Worm (Caenorhabditis elegans) whole organism, L2 larva: ENCODE data around the gene F26D2.13.

ENCODE experiments used
- C34F6.9 ChIP-seq: fragments of 150-350 bp; optimal IDR thresholded peaks from 2 replicates; lab custom pipeline; 2014; ENCODE audit warnings: missing biosample characterization, missing genetic modification characterization
- F13H6.1 ChIP-seq: sonication (generic microtip); optimal IDR thresholded peaks from 2 replicates; lab custom pipeline; 2016; ENCODE audit warnings: missing genetic modification characterization, missing compliant biosample characterization
- Y55F3AM.14 ChIP-seq: fragments of 200-800 bp; sonication (Bioruptor generic); optimal IDR thresholded peaks from 2 replicates; lab custom pipeline; 2018; ENCODE audit warnings: mild to moderate bottlenecking, missing genetic modification characterization, missing compliant biosample characterization
- ZK546.5 ChIP-seq: sonication (generic microtip); optimal IDR thresholded peaks from 2 replicates; lab custom pipeline; 2017; ENCODE audit warnings: missing biosample characterization, missing genetic modification characterization
- alr-1 ChIP-seq: fragments of 150-350 bp; optimal IDR thresholded peaks from 2 replicates; lab custom pipeline; 2014; ENCODE audit warnings: missing biosample characterization, missing genetic modification characterization
- aly-2 ChIP-seq: fragments of 150-350 bp; optimal IDR thresholded peaks from 2 replicates; lab custom pipeline; 2014; ENCODE audit warnings: missing biosample characterization, missing genetic modification characterization
- blmp-1 ChIP-seq: sonication (generic microtip); optimal IDR thresholded peaks from 2 replicates; lab custom pipeline; 2017; ENCODE audit warnings: missing genetic modification characterization, mild to moderate bottlenecking, missing compliant biosample characterization, antibody characterized with exemption, moderate library complexity; ENCODE audit not compliant: insufficient read depth
- ceh-16 ChIP-seq: fragments of 150-350 bp; optimal IDR thresholded peaks from 2 replicates; lab custom pipeline; 2014; ENCODE audit warnings: missing biosample characterization, missing genetic modification characterization
- ceh-82 ChIP-seq: fragments of 150-350 bp; optimal IDR thresholded peaks from 2 replicates; lab custom pipeline; 2014; ENCODE audit warnings: missing biosample characterization, missing genetic modification characterization
- crh-2 ChIP-seq: sonication (generic microtip); optimal IDR thresholded peaks from 2 replicates; lab custom pipeline; 2017; ENCODE audit warnings: missing biosample characterization, missing genetic modification characterization
- egl-27 ChIP-seq: sonication (generic microtip); optimal IDR thresholded peaks from 3 replicates; lab custom pipeline; 2017; ENCODE audit warnings: missing biosample characterization, missing genetic modification reagents, missing genetic modification characterization
- elt-1 ChIP-seq: fragments of 150-350 bp; optimal IDR thresholded peaks from 2 replicates; lab custom pipeline; 2014; ENCODE audit warnings: missing biosample characterization, missing genetic modification characterization
- elt-3 ChIP-seq: sonication (generic microtip); optimal IDR thresholded peaks from 2 replicates; lab custom pipeline; 2017; ENCODE audit warnings: missing biosample characterization, missing genetic modification characterization
- fos-1 ChIP-seq: fragments of 150-350 bp; optimal IDR thresholded peaks from 2 replicates; lab custom pipeline; 2014; ENCODE audit warnings: missing biosample characterization, missing genetic modification characterization
- gmeb-1 ChIP-seq: fragments of 150-350 bp; optimal IDR thresholded peaks from 2 replicates; lab custom pipeline; 2014; ENCODE audit warnings: missing biosample characterization, missing genetic modification characterization
- lin-11 ChIP-seq: fragments of 150-350 bp; sonication (generic microtip); optimal IDR thresholded peaks from 2 replicates; lab custom pipeline; 2014; ENCODE audit warnings: missing biosample characterization, missing genetic modification characterization, inconsistent platforms, mixed read lengths
- lin-13 ChIP-seq: fragments of 150-350 bp; optimal IDR thresholded peaks from 2 replicates; lab custom pipeline; 2014; ENCODE audit warnings: missing biosample characterization, missing genetic modification reagents, missing genetic modification characterization
- lsy-2 ChIP-seq, 2 experiments: fragments of 150-350 bp in 1 of 2; sonication (generic microtip) in 1 of 2; optimal IDR thresholded peaks; 2 replicates each; lab custom pipeline; 2014 to 2017; ENCODE audit warnings: missing biosample characterization in 2 of 2, missing genetic modification characterization in 2 of 2
- mbf-1 ChIP-seq: sonication (generic microtip); optimal IDR thresholded peaks from 2 replicates; lab custom pipeline; 2017; ENCODE audit warnings: missing biosample characterization, missing genetic modification characterization
- nhr-11 ChIP-seq: fragments of 150-350 bp; optimal IDR thresholded peaks from 2 replicates; lab custom pipeline; 2014; ENCODE audit warnings: missing biosample characterization, missing genetic modification characterization
- nhr-12 ChIP-seq: fragments of 150-350 bp; optimal IDR thresholded peaks from 2 replicates; lab custom pipeline; 2014; ENCODE audit warnings: missing biosample characterization, missing genetic modification characterization
- nhr-129 ChIP-seq: fragments of 150-350 bp; optimal IDR thresholded peaks from 2 replicates; lab custom pipeline; 2014; ENCODE audit warnings: missing biosample characterization, missing genetic modification characterization
- nhr-21 ChIP-seq: fragments of 150-350 bp; optimal IDR thresholded peaks from 2 replicates; lab custom pipeline; 2014; ENCODE audit warnings: missing biosample characterization, missing genetic modification characterization
- nhr-23 ChIP-seq: fragments of 150-350 bp; optimal IDR thresholded peaks from 2 replicates; lab custom pipeline; 2014; ENCODE audit warnings: missing biosample characterization, missing genetic modification reagents, missing genetic modification characterization
- nhr-237 ChIP-seq: fragments of 150-350 bp; optimal IDR thresholded peaks from 2 replicates; lab custom pipeline; 2014; ENCODE audit warnings: missing biosample characterization, missing genetic modification characterization
- nhr-25 ChIP-seq: fragments of 150-350 bp; sonication (generic microtip); optimal IDR thresholded peaks from 3 replicates; lab custom pipeline; 2014; ENCODE audit warnings: missing biosample characterization, missing genetic modification characterization
- nhr-77 ChIP-seq: fragments of 150-350 bp; optimal IDR thresholded peaks from 2 replicates; lab custom pipeline; 2014; ENCODE audit warnings: missing biosample characterization, missing genetic modification characterization
- peb-1 ChIP-seq: fragments of 150-350 bp; optimal IDR thresholded peaks from 2 replicates; lab custom pipeline; 2014; ENCODE audit warnings: missing biosample characterization, missing genetic modification characterization
- skn-1 ChIP-seq: sonication (generic microtip); optimal IDR thresholded peaks from 2 replicates; lab custom pipeline; 2017; ENCODE audit warnings: missing biosample characterization, missing genetic modification characterization
- sma-9 ChIP-seq, 2 experiments: fragments of 150-350 bp in 1 of 2; sonication (generic microtip) in 1 of 2; optimal IDR thresholded peaks; 2 replicates each; lab custom pipeline; 2014 to 2016; ENCODE audit warnings: missing genetic modification characterization in 2 of 2, mild to moderate bottlenecking in 1 of 2, missing biosample characterization in 1 of 2, missing compliant biosample characterization in 1 of 2, missing genetic modification reagents in 1 of 2, moderate library complexity in 1 of 2
- snpc-4 ChIP-seq: fragments of 150-350 bp; optimal IDR thresholded peaks from 2 replicates; lab custom pipeline; 2014; ENCODE audit warnings: missing biosample characterization, missing genetic modification characterization
- unc-55 ChIP-seq: fragments of 150-350 bp; sonication (generic microtip); optimal IDR thresholded peaks from 3 replicates; lab custom pipeline; 2014; ENCODE audit warnings: missing biosample characterization, missing genetic modification reagents, missing genetic modification characterization
- zag-1 ChIP-seq: fragments of 150-350 bp; optimal IDR thresholded peaks from 2 replicates; lab custom pipeline; 2014; ENCODE audit warnings: missing biosample characterization, missing genetic modification characterization
- ztf-1 ChIP-seq: fragments of 200-800 bp; sonication (Bioruptor generic); conservative IDR thresholded peaks from 2 replicates; pipeline ENCODE4 v1.3.6; 2022; ENCODE audit warnings: missing genetic modification characterization, missing compliant biosample characterization
- ztf-11 ChIP-seq: sonication (generic microtip); optimal IDR thresholded peaks from 2 replicates; lab custom pipeline; 2017; ENCODE audit warnings: missing biosample characterization, missing genetic modification characterization
- ztf-4 ChIP-seq: fragments of 150-350 bp; optimal IDR thresholded peaks from 2 replicates; lab custom pipeline; 2014; ENCODE audit warnings: missing biosample characterization, missing genetic modification characterization

F26D2.13 gene

DNA sequence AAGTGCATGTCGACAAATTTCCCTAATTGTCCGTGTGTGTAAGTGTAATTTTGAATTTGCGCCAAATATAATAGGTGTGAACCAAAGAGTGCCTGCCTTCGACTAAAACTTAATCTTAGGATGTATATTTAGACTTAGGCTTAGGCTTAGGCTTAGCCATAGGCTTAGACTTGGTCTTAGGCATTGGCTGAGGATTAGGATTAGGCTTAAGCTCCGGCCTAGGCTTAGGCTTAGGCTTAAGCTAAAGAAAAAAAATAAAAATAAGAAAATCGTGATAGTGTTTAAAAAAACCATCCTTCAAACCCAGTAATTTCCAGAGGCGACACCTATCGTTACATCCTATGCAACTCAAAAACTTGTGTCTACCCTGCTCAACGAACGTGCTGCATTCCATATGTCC lies 10.8 kb upstream of the F26D2.13 start:
- TF ChIP-seq C34F6.9 (tag; lab: Kevin White, UChicago) (no peak), nhr-12 (tag; lab: Kevin White, UChicago) (no peak), nhr-237 (no peak), sma-9 (GFP tag; optimal IDR thresholded peaks at IDR 0.05; lab: Kevin White, UChicago) (no peak), sma-9 (tag; optimal IDR thresholded peaks at IDR 0.05; lab: Kevin White, UChicago) (no peak), ceh-16 (no peak), mbf-1 (tag; lab: Kevin White, UChicago) (no peak), Y55F3AM.14 (GFP tag; lab: Kevin White, UChicago) (no peak), elt-1 (tag; lab: Kevin White, UChicago) (no peak)

DNA sequence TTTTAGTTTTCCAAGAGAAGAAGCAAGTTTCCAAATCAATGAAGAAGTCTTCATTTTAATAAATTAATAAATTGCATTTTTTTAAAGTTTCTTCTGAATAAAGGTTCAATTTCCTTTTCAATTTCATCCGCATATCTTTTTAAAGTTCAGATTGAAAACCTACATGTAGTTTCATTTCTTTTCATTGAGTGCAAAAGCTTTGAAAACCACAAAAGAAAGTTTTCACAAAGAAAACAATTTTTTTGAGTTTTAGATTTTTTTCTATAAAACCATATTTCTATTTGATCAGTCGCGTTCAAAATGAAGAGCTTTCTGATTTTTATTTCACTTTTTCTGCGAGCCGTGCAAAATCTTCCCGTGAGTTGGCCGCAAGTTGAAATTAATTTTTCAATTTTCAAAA lies 10.3 kb upstream of the F26D2.13 start, which contains the start of gene T08G3.6:
Gene T08G3.6, plus strand, starts transcription at position 301 of the 400 bp plus-strand sequence.
- TF ChIP-seq nhr-237, result no peak

DNA sequence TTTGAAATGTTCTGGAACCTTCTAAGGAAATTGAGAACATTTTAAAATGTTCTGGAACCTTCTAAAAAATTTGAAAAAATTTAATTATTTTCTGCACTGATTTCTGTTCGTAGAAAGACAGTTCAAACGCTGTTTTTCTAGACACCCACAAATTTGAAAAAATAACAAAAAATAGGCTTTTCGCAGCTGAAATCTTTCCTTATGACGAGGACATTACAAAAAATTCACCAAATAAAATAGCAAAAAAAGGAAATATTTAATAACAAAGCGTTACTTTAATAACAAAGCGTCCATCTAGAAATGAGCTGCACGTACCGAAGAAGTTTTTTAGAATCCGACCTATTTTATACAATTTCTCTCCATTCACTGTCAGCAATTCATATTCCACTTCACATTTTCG lies 8.2 kb upstream of the F26D2.13 start, which contains the start of gene srh-141:
Gene srh-141, plus strand, starts transcription at position 301 of the 400 bp plus-strand sequence.
- TF ChIP-seq nhr-129 (no peak), lsy-2 (tag; optimal IDR thresholded peaks at IDR 0.05; lab: Kevin White, UChicago) (no peak), alr-1 (tag; lab: Kevin White, UChicago) (no peak), crh-2 (tag; lab: Kevin White, UChicago) (no peak), nhr-77 (tag; lab: Kevin White, UChicago) (no peak), aly-2 (tag; lab: Kevin White, UChicago) (no peak), lin-11 (no peak), C34F6.9 (tag; lab: Kevin White, UChicago) (no peak), nhr-11 (tag; lab: Kevin White, UChicago) (no peak), snpc-4 (tag; lab: Kevin White, UChicago) (no peak), F13H6.1 (no peak), nhr-21 (no peak), ztf-4 (no peak), egl-27 (tag; lab: Kevin White, UChicago) (no peak), nhr-25 (no peak), blmp-1 (tag; lab: Kevin White, UChicago) (no peak), ceh-16 (no peak), nhr-23 (tag; lab: Kevin White, UChicago) (no peak)

DNA sequence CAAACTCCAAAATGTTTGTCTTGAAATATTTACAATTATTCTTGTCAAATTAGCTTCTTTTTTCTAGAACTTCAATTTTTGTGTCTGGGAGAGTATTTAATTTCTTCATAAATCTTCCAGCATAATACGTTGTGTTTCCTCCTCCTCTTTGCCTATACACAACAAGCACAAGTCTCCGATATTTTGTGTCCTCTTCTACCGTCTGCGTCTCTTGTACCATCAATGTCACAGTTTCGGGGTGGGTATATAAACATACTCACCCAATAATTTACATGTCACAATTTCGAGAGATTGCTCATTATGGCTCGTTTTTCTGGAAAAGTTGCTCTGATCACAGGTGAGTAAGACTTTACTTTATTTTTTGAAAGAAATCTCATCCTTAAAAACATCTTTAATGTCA lies 2.1 kb upstream of the F26D2.13 start, which contains the start of gene F26D2.15:
Gene F26D2.15, plus strand, starts transcription at position 301 of the 400 bp plus-strand sequence.
- no peak for TF ChIP-seq Y55F3AM.14 (GFP tag; lab: Kevin White, UChicago)
- no peak for TF ChIP-seq ztf-11
- TF ChIP-seq crh-2 (tag; lab: Kevin White, UChicago), result no peak
- no peak for TF ChIP-seq peb-1 (tag; lab: Kevin White, UChicago)
- no peak for TF ChIP-seq ztf-1 (GFP tag; lab: Robert Waterston, UW)
- no peak for TF ChIP-seq unc-55 (GFP tag; lab: Kevin White, UChicago)
- TF ChIP-seq nhr-21, result no peak
- no peak for TF ChIP-seq zag-1 (tag; lab: Kevin White, UChicago)
- no peak for TF ChIP-seq lsy-2 (tag; optimal IDR thresholded peaks at IDR 0.05; lab: Kevin White, UChicago)
- TF ChIP-seq egl-27 (tag; lab: Kevin White, UChicago), result no peak
- no peak for TF ChIP-seq ceh-82 (tag; lab: Kevin White, UChicago)
- TF ChIP-seq nhr-23 (tag; lab: Kevin White, UChicago), result no peak
- TF ChIP-seq nhr-129, result no peak
- TF ChIP-seq skn-1 (tag; lab: Kevin White, UChicago), result no peak
- TF ChIP-seq nhr-25, result no peak
- no peak for TF ChIP-seq lin-13
- TF ChIP-seq gmeb-1 (tag; lab: Kevin White, UChicago), result no peak

DNA sequence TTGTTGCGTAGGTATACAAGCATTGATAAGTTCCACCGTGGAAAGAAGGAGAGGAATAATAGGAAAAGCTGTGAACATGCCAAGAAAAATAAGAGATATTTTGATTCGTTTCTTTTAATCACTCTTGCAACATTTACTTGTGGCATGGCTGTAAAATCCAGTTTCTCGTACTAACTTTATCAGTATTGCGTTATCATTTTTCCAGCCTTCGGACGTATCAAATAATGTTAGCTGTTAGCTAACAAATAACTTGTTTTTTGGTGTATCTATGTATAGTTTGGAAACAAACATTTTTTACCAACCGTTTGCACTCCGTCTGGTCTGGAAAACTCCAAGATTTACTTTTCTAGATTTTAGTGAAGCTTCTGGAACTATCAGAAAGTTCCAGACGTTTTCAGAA lies 1.9 kb downstream of the F26D2.13 start, which contains the start of gene clec-234:
Gene clec-234, minus strand, starts transcription at position 101 of the 400 bp plus-strand sequence.
- TF ChIP-seq egl-27 (tag; lab: Kevin White, UChicago), result no peak
- no peak for TF ChIP-seq aly-2 (tag; lab: Kevin White, UChicago)
- TF ChIP-seq lsy-2 (tag; optimal IDR thresholded peaks at IDR 0.05; lab: Kevin White, UChicago), result no peak
- TF ChIP-seq lin-11, result no peak
- no peak for TF ChIP-seq ZK546.5
- TF ChIP-seq nhr-77 (tag; lab: Kevin White, UChicago), result no peak
- TF ChIP-seq nhr-12 (tag; lab: Kevin White, UChicago), result no peak
- TF ChIP-seq elt-3 (tag; lab: Kevin White, UChicago), result no peak
- TF ChIP-seq peb-1 (tag; lab: Kevin White, UChicago), result no peak
- no peak for TF ChIP-seq mbf-1 (tag; lab: Kevin White, UChicago)
- no peak for TF ChIP-seq skn-1 (tag; lab: Kevin White, UChicago)
- no peak for TF ChIP-seq snpc-4 (tag; lab: Kevin White, UChicago)
- TF ChIP-seq fos-1 (tag; lab: Kevin White, UChicago), result no peak
